Worm (Caenorhabditis elegans) whole organism, L1 larva: Measurements from ENCODE around the gene eif-2D.
A peak's percentile ranks its signal among the peaks of the same experiment; 100 is the strongest.

Experiments used
- C04F5.9 ChIP-seq: sonication (generic microtip); optimal IDR thresholded peaks from 2 replicates; lab custom pipeline; 2016; ENCODE audit warnings: missing genetic modification characterization, missing compliant biosample characterization
- C34B4.2 ChIP-seq: sonication (generic microtip); optimal IDR thresholded peaks from 2 replicates; lab custom pipeline; 2017; ENCODE audit warnings: mild to moderate bottlenecking, missing genetic modification characterization, missing compliant biosample characterization
- aha-1 ChIP-seq: fragments of 150-350 bp; optimal IDR thresholded peaks from 2 replicates; lab custom pipeline; 2014; ENCODE audit warnings: missing biosample characterization, missing genetic modification characterization
- alr-1 ChIP-seq: fragments of 200-800 bp; sonication (Bioruptor generic); optimal IDR thresholded peaks from 2 replicates; lab custom pipeline; 2018; ENCODE audit warnings: borderline replicate concordance, mild to moderate bottlenecking, missing genetic modification characterization, missing compliant biosample characterization
- ama-1 ChIP-seq: fragments of 150-350 bp; optimal IDR thresholded peaks from 2 replicates; lab custom pipeline; 2014
- blmp-1 ChIP-seq: fragments of 150-350 bp; optimal IDR thresholded peaks from 2 replicates; lab custom pipeline; 2014; ENCODE audit warnings: missing biosample characterization, missing genetic modification characterization
- ceh-63 ChIP-seq: fragments of 200-800 bp; sonication (Bioruptor generic); optimal IDR thresholded peaks from 2 replicates; lab custom pipeline; 2018; ENCODE audit warnings: mild to moderate bottlenecking, missing genetic modification characterization, missing compliant biosample characterization
- ceh-88 ChIP-seq: fragments of 200-800 bp; sonication (Bioruptor generic); IDR thresholded peaks from 2 replicates; pipeline ENCODE4 v1.3.6; 2022; ENCODE audit warnings: missing genetic modification characterization, missing compliant biosample characterization
- ces-1 ChIP-seq: fragments of 150-350 bp; optimal IDR thresholded peaks from 2 replicates; lab custom pipeline; 2014; ENCODE audit warnings: missing biosample characterization, missing genetic modification reagents, missing genetic modification characterization
- dpl-1 ChIP-seq, 3 experiments: fragments of 150-350 bp in 2 of 3; sonication (generic microtip) in 1 of 3; optimal IDR thresholded peaks; 2 replicates each; lab custom pipeline; 2014 to 2017; ENCODE audit warnings: missing biosample characterization in 3 of 3, missing genetic modification characterization in 3 of 3, missing genetic modification reagents in 3 of 3
- efl-3 ChIP-seq: fragments of 200-800 bp; sonication (Bioruptor generic); optimal IDR thresholded peaks from 2 replicates; lab custom pipeline; 2018; ENCODE audit warnings: mild to moderate bottlenecking, missing genetic modification characterization, missing compliant biosample characterization
- elt-2 ChIP-seq: sonication (generic microtip); optimal IDR thresholded peaks from 2 replicates; lab custom pipeline; 2016; ENCODE audit warnings: missing genetic modification characterization, mild to moderate bottlenecking, inconsistent platforms, missing compliant biosample characterization, missing genetic modification reagents
- elt-3 ChIP-seq, 6 experiments: fragments of 150-350 bp in 1 of 6; sonication (generic microtip); optimal IDR thresholded peaks; 2 replicates each; lab custom pipeline; 2017 to 2018; ENCODE audit warnings: missing biosample characterization in 6 of 6, missing genetic modification characterization in 6 of 6, inconsistent platforms in 1 of 6
- fkh-10 ChIP-seq: sonication (generic microtip); optimal IDR thresholded peaks from 2 replicates; lab custom pipeline; 2017; ENCODE audit warnings: missing biosample characterization, missing genetic modification reagents, missing genetic modification characterization
- fkh-4 ChIP-seq: sonication (generic microtip); optimal IDR thresholded peaks from 2 replicates; lab custom pipeline; 2016; ENCODE audit warnings: missing compliant biosample characterization, missing genetic modification characterization, borderline replicate concordance
- fkh-8 ChIP-seq: sonication (generic microtip); optimal IDR thresholded peaks from 2 replicates; lab custom pipeline; 2016; ENCODE audit warnings: mild to moderate bottlenecking, missing genetic modification characterization, missing compliant biosample characterization
- fos-1 ChIP-seq: fragments of 150-350 bp; optimal IDR thresholded peaks from 2 replicates; lab custom pipeline; 2014; ENCODE audit warnings: missing biosample characterization, missing genetic modification characterization
- grh-1 ChIP-seq: fragments of 200-800 bp; sonication (Bioruptor generic); IDR thresholded peaks from 2 replicates; pipeline ENCODE4 v1.3.6; 2022; ENCODE audit warnings: missing genetic modification reagents, missing genetic modification characterization, missing compliant biosample characterization
- hlh-4 ChIP-seq: sonication (generic microtip); optimal IDR thresholded peaks from 2 replicates; lab custom pipeline; 2016; ENCODE audit warnings: mild to moderate bottlenecking, missing genetic modification characterization, missing compliant biosample characterization
- hpl-2 ChIP-seq: fragments of 150-350 bp; optimal IDR thresholded peaks from 2 replicates; lab custom pipeline; 2014; ENCODE audit warnings: missing biosample characterization, missing genetic modification reagents, missing genetic modification characterization
- irx-1 ChIP-seq: sonication (generic microtip); optimal IDR thresholded peaks from 2 replicates; lab custom pipeline; 2016; ENCODE audit warnings: missing genetic modification characterization, missing compliant biosample characterization
- isw-1 ChIP-seq: fragments of 200-800 bp; sonication (Bioruptor generic); IDR thresholded peaks from 2 replicates; pipeline ENCODE4 v1.3.6; 2022; ENCODE audit warnings: missing genetic modification characterization, missing compliant biosample characterization
- lin-13 ChIP-seq: fragments of 150-350 bp; optimal IDR thresholded peaks from 2 replicates; lab custom pipeline; 2014; ENCODE audit warnings: missing biosample characterization, missing genetic modification reagents, missing genetic modification characterization
- lin-14 ChIP-seq: fragments of 200-800 bp; sonication (Bioruptor generic); optimal IDR thresholded peaks from 2 replicates; lab custom pipeline; 2018; ENCODE audit warnings: mild to moderate bottlenecking, missing genetic modification characterization, moderate library complexity, missing compliant biosample characterization
- lin-35 ChIP-seq, 2 experiments: fragments of 150-350 bp; optimal IDR thresholded peaks; 2 replicates each; lab custom pipeline; 2014; ENCODE audit warnings: missing biosample characterization in 2 of 2, missing genetic modification characterization in 2 of 2, missing genetic modification reagents in 2 of 2
- lir-3 ChIP-seq: sonication (generic microtip); optimal IDR thresholded peaks from 2 replicates; lab custom pipeline; 2016; ENCODE audit warnings: mild to moderate bottlenecking, missing genetic modification characterization, moderate library complexity, missing compliant biosample characterization; ENCODE audit not compliant: poor library complexity
- lsy-2 ChIP-seq, 2 experiments: fragments of 150-350 bp; optimal IDR thresholded peaks; 2 replicates each; lab custom pipeline; 2014; ENCODE audit warnings: missing biosample characterization in 2 of 2, missing genetic modification characterization in 2 of 2
- mab-9 ChIP-seq: fragments of 200-800 bp; sonication (Bioruptor generic); IDR thresholded peaks from 2 replicates; pipeline ENCODE4 v1.3.6; 2022; ENCODE audit warnings: missing genetic modification reagents, missing genetic modification characterization, missing compliant biosample characterization
- mep-1 ChIP-seq: fragments of 150-350 bp; optimal IDR thresholded peaks from 2 replicates; lab custom pipeline; 2014; ENCODE audit warnings: missing biosample characterization, missing genetic modification characterization
- nhr-11 ChIP-seq: fragments of 150-350 bp; optimal IDR thresholded peaks from 2 replicates; lab custom pipeline; 2014; ENCODE audit warnings: missing biosample characterization, missing genetic modification characterization
- nhr-19 ChIP-seq: fragments of 200-800 bp; sonication (Bioruptor generic); conservative IDR thresholded peaks from 2 replicates; pipeline ENCODE4 v1.3.6; 2022; ENCODE audit warnings: missing genetic modification characterization, missing compliant biosample characterization
- nhr-20 ChIP-seq: sonication (generic microtip); optimal IDR thresholded peaks from 2 replicates; lab custom pipeline; 2016; ENCODE audit warnings: mild to moderate bottlenecking, missing genetic modification characterization, missing compliant biosample characterization
- nhr-47 ChIP-seq: sonication (generic microtip); optimal IDR thresholded peaks from 2 replicates; lab custom pipeline; 2016; ENCODE audit warnings: mild to moderate bottlenecking, missing genetic modification characterization, moderate library complexity, missing compliant biosample characterization
- nhr-77 ChIP-seq: fragments of 150-350 bp; optimal IDR thresholded peaks from 2 replicates; lab custom pipeline; 2014; ENCODE audit warnings: missing biosample characterization, missing genetic modification characterization
- nhr-84 ChIP-seq: sonication (generic microtip); optimal IDR thresholded peaks from 2 replicates; lab custom pipeline; 2017; ENCODE audit warnings: missing biosample characterization, missing genetic modification characterization
- pax-3 ChIP-seq: fragments of 200-800 bp; sonication (Bioruptor generic); optimal IDR thresholded peaks from 2 replicates; lab custom pipeline; 2018; ENCODE audit warnings: mild to moderate bottlenecking, missing genetic modification characterization, moderate library complexity, missing compliant biosample characterization
- snpc-4 ChIP-seq: fragments of 150-350 bp; optimal IDR thresholded peaks from 2 replicates; lab custom pipeline; 2014; ENCODE audit warnings: missing biosample characterization, missing genetic modification characterization
- snu-23 ChIP-seq: sonication (generic microtip); optimal IDR thresholded peaks from 2 replicates; lab custom pipeline; 2016; ENCODE audit warnings: missing genetic modification characterization, missing compliant biosample characterization
- sox-4 ChIP-seq: sonication (generic microtip); optimal IDR thresholded peaks from 2 replicates; lab custom pipeline; 2016; ENCODE audit warnings: missing genetic modification characterization, missing compliant biosample characterization
- tbx-2 ChIP-seq: sonication (generic microtip); optimal IDR thresholded peaks from 2 replicates; lab custom pipeline; 2016; ENCODE audit warnings: missing genetic modification characterization, missing compliant biosample characterization
- tlp-1 ChIP-seq: fragments of 150-350 bp; optimal IDR thresholded peaks from 2 replicates; lab custom pipeline; 2014; ENCODE audit warnings: missing biosample characterization, missing genetic modification characterization
- unc-130 ChIP-seq: fragments of 150-350 bp; optimal IDR thresholded peaks from 2 replicates; lab custom pipeline; 2017; ENCODE audit warnings: missing biosample characterization, missing genetic modification characterization, inconsistent platforms
- unc-62 ChIP-seq: fragments of 150-350 bp; optimal IDR thresholded peaks from 2 replicates; lab custom pipeline; 2014; ENCODE audit warnings: missing biosample characterization, missing genetic modification reagents, missing genetic modification characterization
- unc-86 ChIP-seq: sonication (generic microtip); optimal IDR thresholded peaks from 2 replicates; lab custom pipeline; 2016; ENCODE audit warnings: missing genetic modification characterization, missing compliant biosample characterization
- unc-98 ChIP-seq: fragments of 200-800 bp; sonication (Bioruptor generic); IDR thresholded peaks from 2 replicates; pipeline ENCODE4 v1.3.6; 2022; ENCODE audit warnings: missing genetic modification characterization, missing compliant biosample characterization
- vab-15 ChIP-seq: sonication (generic microtip); optimal IDR thresholded peaks from 2 replicates; lab custom pipeline; 2017; ENCODE audit warnings: missing genotype, mild to moderate bottlenecking, missing genetic modification characterization, missing compliant biosample characterization
- zag-1 ChIP-seq: fragments of 150-350 bp; optimal IDR thresholded peaks from 2 replicates; lab custom pipeline; 2014; ENCODE audit warnings: missing biosample characterization, missing genetic modification characterization
- zip-4 ChIP-seq: fragments of 200-800 bp; sonication (Bioruptor generic); optimal IDR thresholded peaks from 2 replicates; lab custom pipeline; 2018; ENCODE audit warnings: mild to moderate bottlenecking, missing genetic modification characterization, moderate library complexity, missing compliant biosample characterization

eif-2D gene

DNA sequence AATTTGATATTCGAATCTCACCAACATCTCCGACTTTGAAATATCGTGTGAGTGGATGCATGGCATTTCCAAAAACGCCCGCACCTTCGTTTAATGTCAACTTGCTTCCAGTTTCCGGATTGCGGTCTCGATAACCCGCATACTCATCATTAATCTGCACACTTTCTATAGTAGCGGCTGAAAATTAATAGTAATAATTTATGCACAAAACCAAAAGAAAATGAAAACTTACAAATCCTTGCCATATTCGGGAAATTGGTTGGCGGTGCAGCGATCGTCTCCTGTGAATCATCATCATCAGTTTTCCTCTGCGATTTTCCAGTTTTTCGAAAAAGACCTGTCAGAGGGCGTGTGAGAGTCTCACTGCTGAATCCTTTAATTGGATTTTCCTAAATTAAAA is 31.4 kb upstream of the eif-2D start:
- TF ChIP-seq mab-9 (GFP tag; lab: Robert Waterston, UW): peak; percentile 27; the same call in 1 of the 2 replicates
- TF ChIP-seq unc-98: no peak

DNA sequence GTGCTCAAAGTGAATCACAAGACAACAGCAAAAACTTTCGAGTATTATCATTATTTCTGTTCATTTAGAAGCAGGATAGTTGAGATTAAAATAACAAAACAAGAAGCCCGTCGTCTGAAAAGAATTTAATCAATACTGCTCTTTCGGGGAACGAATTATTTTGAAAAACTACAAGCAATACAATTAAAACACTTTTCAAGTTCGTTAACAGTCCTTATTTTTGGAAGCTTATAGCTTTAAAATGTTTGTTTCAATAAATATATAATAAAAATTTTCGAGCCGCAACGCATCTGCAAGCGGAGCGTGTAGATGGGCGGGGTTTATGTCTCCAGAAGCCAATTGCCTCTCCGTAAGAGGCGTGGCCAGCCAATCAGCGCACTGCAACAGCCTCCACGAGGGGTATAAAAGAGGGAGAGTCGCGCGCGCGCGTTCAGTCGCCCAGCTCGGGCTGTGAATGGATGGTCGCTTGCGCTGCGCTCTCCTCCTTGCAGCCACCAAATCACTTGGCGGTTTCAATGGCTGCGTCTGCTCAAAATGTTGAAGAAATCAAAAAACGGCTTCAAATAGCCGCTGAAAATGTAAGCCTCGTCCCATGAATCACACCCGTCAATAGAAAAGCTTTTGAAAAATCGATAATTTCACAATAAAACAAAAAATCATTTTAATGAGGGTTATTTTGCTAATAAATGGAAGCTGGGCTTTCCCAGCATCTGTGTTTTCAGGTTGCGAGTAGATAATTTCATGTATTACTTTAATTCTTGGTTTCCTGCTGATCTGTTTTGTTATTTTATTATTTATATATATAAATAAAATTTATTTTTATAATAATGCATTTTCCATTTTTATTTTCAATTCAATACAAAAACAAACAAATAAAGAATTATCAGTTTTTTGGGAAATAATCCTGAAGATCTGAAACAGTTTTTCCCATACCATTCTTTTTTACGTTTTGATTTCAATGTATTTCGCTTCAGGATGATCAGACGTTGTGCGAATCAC is 30.5 kb upstream of the eif-2D start, which contains the start of the genes ift-43 and mdt-26:
Gene ift-43 (minus strand): TSS at position 51 of the 999 bp plus-strand sequence.
Gene mdt-26 (plus strand): TSS at position 446 of the 999 bp plus-strand sequence.
- no peak for TF ChIP-seq unc-98
- TF ChIP-seq lir-3 (tag; lab: Kevin White, UChicago): peak; percentile 53
- no peak for TF ChIP-seq nhr-84
- TF ChIP-seq fkh-10 (GFP tag; lab: Kevin White, UChicago): peak; percentile 76
- peak; percentile 35 to 70 (median 60) for TF ChIP-seq dpl-1 (GFP tag; optimal IDR thresholded peaks at IDR 0.05; lab: Kevin White, UChicago)
- TF ChIP-seq sox-4 (tag; lab: Kevin White, UChicago): peak; percentile 77
- TF ChIP-seq tlp-1 (tag; lab: Kevin White, UChicago): no peak
- TF ChIP-seq mep-1: peak; percentile 74
- TF ChIP-seq fkh-4 (tag; lab: Kevin White, UChicago): peak; percentile 28
- peak; percentile 90 for TF ChIP-seq nhr-20 (tag; lab: Kevin White, UChicago)
- TF ChIP-seq nhr-77 (tag; lab: Kevin White, UChicago): peak; percentile 66
- TF ChIP-seq vab-15 (tag; lab: Kevin White, UChicago): no peak
- TF ChIP-seq aha-1 (tag; lab: Kevin White, UChicago): peak; percentile 2
- peak in 2 of 6 experiments; percentile 57 to 58 for TF ChIP-seq elt-3 (tag; optimal IDR thresholded peaks at IDR 0.05; lab: Kevin White, UChicago)
- TF ChIP-seq ama-1 (lab: Kevin White, UChicago): peak; percentile 99
- peak; percentile 20 for TF ChIP-seq hlh-4 (tag; lab: Kevin White, UChicago)
- peak; percentile 92 for TF ChIP-seq tbx-2
- TF ChIP-seq pax-3: peak; percentile 53
- TF ChIP-seq fkh-8: peak; percentile 90
- peak; percentile 67 for TF ChIP-seq lin-13
- TF ChIP-seq lsy-2 (tag; optimal IDR thresholded peaks at IDR 0.05; lab: Kevin White, UChicago): peak; percentile 83 to 90
- peak; percentile 94 for TF ChIP-seq nhr-47 (tag; lab: Kevin White, UChicago)
- peak; percentile 81 for TF ChIP-seq nhr-19 (GFP tag; lab: Robert Waterston, UW)
- TF ChIP-seq elt-2 (tag; lab: Kevin White, UChicago): peak; percentile 57
- no peak for TF ChIP-seq ces-1 (GFP tag; lab: Kevin White, UChicago)
- TF ChIP-seq isw-1 (GFP tag; lab: Robert Waterston, UW): peak; percentile 89
- peak; percentile 56 for TF ChIP-seq C04F5.9
- no peak for TF ChIP-seq unc-130 (tag; lab: Kevin White, UChicago)
- peak; percentile 93 for TF ChIP-seq snu-23
- TF ChIP-seq snpc-4 (tag; lab: Kevin White, UChicago): peak; percentile 58
- no peak for TF ChIP-seq alr-1 (tag; lab: Kevin White, UChicago)
- TF ChIP-seq unc-86 (tag; lab: Kevin White, UChicago): peak; percentile 88
- TF ChIP-seq zip-4 (GFP tag; lab: Kevin White, UChicago): peak; percentile 77
- TF ChIP-seq grh-1 (GFP tag; lab: Robert Waterston, UW): peak; percentile 66
- peak; percentile 15 for TF ChIP-seq ceh-63 (GFP tag; lab: Kevin White, UChicago)
- peak; percentile 87 for TF ChIP-seq irx-1 (tag; lab: Kevin White, UChicago)
- peak; percentile 14 for TF ChIP-seq C34B4.2
- TF ChIP-seq efl-3 (GFP tag; lab: Kevin White, UChicago): peak; percentile 74
- peak; percentile 1 for TF ChIP-seq nhr-11 (tag; lab: Kevin White, UChicago)
- TF ChIP-seq lin-14 (GFP tag; lab: Kevin White, UChicago): peak; percentile 76
- peak; percentile 44 for TF ChIP-seq blmp-1
- TF ChIP-seq fos-1 (tag; lab: Kevin White, UChicago): no peak
- TF ChIP-seq ceh-88 (GFP tag; lab: Robert Waterston, UW): peak; percentile 71
- TF ChIP-seq lin-35 (GFP tag; optimal IDR thresholded peaks at IDR 0.05; lab: Kevin White, UChicago): peak; percentile 77 to 79
- peak; percentile 49 for TF ChIP-seq hpl-2 (GFP tag; lab: Kevin White, UChicago)
- TF ChIP-seq unc-62 (GFP tag; lab: Kevin White, UChicago): no peak
- TF ChIP-seq zag-1 (tag; lab: Kevin White, UChicago): no peak
